Fruit fly (Drosophila melanogaster) whole organism, pupa: ENCODE results near the gene Mlc-c.

Source experiments
- CG15710 ChIP-seq: fragments of 200-800 bp; sonication (Bioruptor generic); optimal IDR thresholded peaks from 2 replicates; lab custom pipeline; 2018; ENCODE audit warnings: missing biosample characterization, mild to moderate bottlenecking, missing genetic modification characterization, moderate library complexity
- CG9948 ChIP-seq: fragments of 200-800 bp; sonication (Bioruptor generic); optimal IDR thresholded peaks from 2 replicates; lab custom pipeline; 2018; ENCODE audit warnings: missing biosample characterization, mild to moderate bottlenecking, missing genetic modification characterization, moderate library complexity
- EcR ChIP-seq: fragments of 200-800 bp; sonication (Bioruptor generic); optimal IDR thresholded peaks from 3 replicates; lab custom pipeline; 2019; ENCODE audit warnings: missing biosample characterization, missing genetic modification characterization, mild to moderate bottlenecking, moderate library complexity, missing genetic modification reagents
- Snoo ChIP-seq: fragments of 200-800 bp; sonication (Bioruptor generic); optimal IDR thresholded peaks from 3 replicates; lab custom pipeline; 2017; ENCODE audit warnings: missing biosample characterization, mild to moderate bottlenecking, missing genetic modification characterization, inconsistent platforms
- fd96Ca ChIP-seq: fragments of 200-800 bp; sonication (Bioruptor generic); IDR thresholded peaks from 3 replicates; pipeline ENCODE4 v1.3.6; 2022; ENCODE audit warnings: missing biosample characterization, missing genetic modification characterization
- rn ChIP-seq: fragments of 200-800 bp; sonication (Bioruptor generic); IDR thresholded peaks from 2 replicates; pipeline ENCODE4 v1.3.6; 2022; ENCODE audit warnings: missing biosample characterization, missing genetic modification characterization

dm6 chrX:5637543-5637942 is 15.2 kb upstream of the Mlc-c start:
- no peak for TF ChIP-seq CG15710 (tag; lab: Kevin White, UChicago)
- TF ChIP-seq EcR (GFP tag; lab: Kevin White, UChicago): no peak
- TF ChIP-seq CG9948 (tag; lab: Kevin White, UChicago): no peak
- TF ChIP-seq fd96Ca (GFP tag; lab: Robert Waterston, UW): no peak
- no peak for TF ChIP-seq Snoo (tag; lab: Kevin White, UChicago)
- no peak for TF ChIP-seq rn (GFP tag; lab: Robert Waterston, UW)
